Fruit fly (Drosophila melanogaster) whole organism, adult: ENCODE results near the gene Ank2.

Experiments
- CG12768 ChIP-seq: fragments of 200-800 bp; sonication (Bioruptor generic); optimal IDR thresholded peaks from 2 replicates; lab custom pipeline; 2017; ENCODE audit warnings: missing biosample characterization, missing genetic modification characterization, mild to moderate bottlenecking, moderate library complexity, missing genetic modification reagents
- Crg-1 ChIP-seq: fragments of 200-800 bp; sonication (Bioruptor generic); optimal IDR thresholded peaks from 2 replicates; lab custom pipeline; 2016; ENCODE audit warnings: missing biosample characterization, missing genetic modification characterization
- cic ChIP-seq: fragments of 200-800 bp; sonication (Bioruptor generic); optimal IDR thresholded peaks from 2 replicates; lab custom pipeline; 2017; ENCODE audit warnings: missing biosample characterization, mild to moderate bottlenecking, missing genetic modification characterization, moderate library complexity

DNA sequence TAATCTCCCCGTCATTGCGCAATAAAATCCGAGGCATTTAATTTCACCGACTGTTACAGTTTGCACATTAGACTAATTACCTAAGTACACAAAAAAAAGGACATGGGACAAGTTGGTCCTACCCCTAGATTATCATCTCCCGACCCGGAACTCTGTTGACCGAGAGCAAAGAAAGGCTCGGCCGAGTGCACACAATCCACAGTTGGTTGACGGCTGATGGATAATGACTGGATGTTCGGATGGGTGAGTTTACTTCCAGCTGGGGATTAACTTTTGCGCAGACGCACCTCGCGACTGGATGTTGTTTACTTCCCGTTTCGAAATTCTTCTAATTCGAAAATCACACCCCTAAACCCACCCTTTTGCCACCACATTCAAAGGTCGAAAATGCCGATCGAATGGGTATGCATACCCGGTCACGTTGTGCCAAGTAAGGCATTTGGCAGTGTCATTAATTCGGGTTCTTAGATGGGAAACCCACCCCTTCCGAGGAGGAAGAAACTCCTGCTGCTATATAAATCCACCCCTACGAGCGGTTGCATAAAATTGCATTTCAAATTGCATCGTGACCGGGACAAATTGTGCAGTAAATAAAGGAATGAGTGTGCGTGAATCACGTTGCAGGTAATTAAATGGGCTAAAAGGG lies 3.8 kb downstream of the Ank2 start:
- TF ChIP-seq CG12768 (GFP tag; lab: Kevin White, UChicago), result no peak
- no peak for TF ChIP-seq cic (GFP tag; lab: Kevin White, UChicago)
- no peak for TF ChIP-seq Crg-1 (GFP tag; lab: Kevin White, UChicago)
